Worm (Caenorhabditis elegans) whole organism, L4 larva: Measurements from ENCODE around the gene ntp-1.

Experiments
- F10B5.3 ChIP-seq: sonication (generic microtip); optimal IDR thresholded peaks from 2 replicates; lab custom pipeline; 2016; ENCODE audit warnings: mild to moderate bottlenecking, missing genetic modification characterization, missing compliant biosample characterization
- F26F4.8 ChIP-seq: fragments of 200-800 bp; sonication (Bioruptor generic); conservative IDR thresholded peaks from 2 replicates; pipeline ENCODE4 v1.3.6; 2022; ENCODE audit warnings: missing genetic modification characterization, missing compliant biosample characterization
- R02D3.7 ChIP-seq: fragments of 150-350 bp; sonication (generic microtip); optimal IDR thresholded peaks from 3 replicates; lab custom pipeline; 2014; ENCODE audit warnings: missing biosample characterization, missing genetic modification characterization
- T20F7.1 ChIP-seq: fragments of 200-800 bp; sonication (Bioruptor generic); optimal IDR thresholded peaks from 2 replicates; lab custom pipeline; 2018; ENCODE audit warnings: mild to moderate bottlenecking, missing genetic modification characterization, missing compliant biosample characterization
- aha-1 ChIP-seq: fragments of 150-350 bp; peaks from one replicate; lab custom pipeline; 2014; ENCODE audit warnings: missing biosample characterization, missing genetic modification characterization
- ama-1 ChIP-seq: fragments of 150-350 bp; optimal IDR thresholded peaks from 2 replicates; lab custom pipeline; 2014; ENCODE audit warnings: inconsistent platforms, mixed read lengths
- ceh-20 ChIP-seq: fragments of 200-800 bp; sonication (Bioruptor generic); IDR thresholded peaks from 2 replicates; pipeline ENCODE4 v1.3.6; 2022; ENCODE audit warnings: missing genetic modification reagents, missing genetic modification characterization, missing compliant biosample characterization
- ceh-28 ChIP-seq: fragments of 150-350 bp; optimal IDR thresholded peaks from 2 replicates; lab custom pipeline; 2014; ENCODE audit warnings: missing biosample characterization, missing genetic modification reagents, missing genetic modification characterization
- ceh-82 ChIP-seq: sonication (generic microtip); optimal IDR thresholded peaks from 2 replicates; lab custom pipeline; 2017; ENCODE audit warnings: missing biosample characterization, missing genetic modification characterization
- cey-2 ChIP-seq: sonication (generic microtip); optimal IDR thresholded peaks from 3 replicates; lab custom pipeline; 2017; ENCODE audit warnings: missing genetic modification characterization, mild to moderate bottlenecking, missing compliant biosample characterization, antibody characterized with exemption, borderline replicate concordance; ENCODE audit not compliant: insufficient read depth
- daf-12 ChIP-seq: fragments of 150-350 bp; optimal IDR thresholded peaks from 2 replicates; lab custom pipeline; 2014; ENCODE audit warnings: missing biosample characterization, missing genetic modification reagents, missing genetic modification characterization
- daf-16 ChIP-seq, 3 experiments: sonication (generic microtip); optimal IDR thresholded peaks; 2 replicates each; lab custom pipeline; 2016 to 2017; ENCODE audit warnings: missing genetic modification characterization in 3 of 3, missing genetic modification reagents in 3 of 3, mild to moderate bottlenecking in 2 of 3, missing compliant biosample characterization in 2 of 3, missing biosample characterization in 1 of 3, moderate library complexity in 1 of 3
- daf-19 ChIP-seq: fragments of 200-800 bp; sonication (Bioruptor generic); conservative IDR thresholded peaks from 2 replicates; pipeline ENCODE4 v1.3.6; 2022; ENCODE audit warnings: missing genetic modification characterization, missing compliant biosample characterization
- dmd-6 ChIP-seq: fragments of 200-800 bp; sonication (Bioruptor generic); IDR thresholded peaks from 2 replicates; pipeline ENCODE4 v1.3.6; 2022; ENCODE audit warnings: missing genetic modification reagents, missing genetic modification characterization, missing compliant biosample characterization
- dve-1 ChIP-seq: sonication (generic microtip); optimal IDR thresholded peaks from 2 replicates; lab custom pipeline; 2017; ENCODE audit warnings: antibody characterized with exemption, mild to moderate bottlenecking, missing genetic modification characterization, missing compliant biosample characterization; ENCODE audit not compliant: insufficient read depth
- fos-1 ChIP-seq: fragments of 150-350 bp; optimal IDR thresholded peaks from 2 replicates; lab custom pipeline; 2014; ENCODE audit warnings: missing biosample characterization, missing genetic modification characterization
- hif-1 ChIP-seq, 2 experiments: sonication (generic microtip); optimal IDR thresholded peaks; 2 replicates each; lab custom pipeline; 2016 to 2017; ENCODE audit warnings: missing compliant biosample characterization in 2 of 2, missing genetic modification characterization in 2 of 2, missing genetic modification reagents in 2 of 2, missing genotype in 2 of 2, mild to moderate bottlenecking in 1 of 2
- hlh-11 ChIP-seq: fragments of 200-800 bp; sonication (Bioruptor generic); optimal IDR thresholded peaks from 2 replicates; lab custom pipeline; 2018; ENCODE audit warnings: mild to moderate bottlenecking, missing genetic modification characterization, missing compliant biosample characterization
- hmg-1.1 ChIP-seq: fragments of 200-800 bp; sonication (Bioruptor generic); IDR thresholded peaks from 2 replicates; pipeline ENCODE4 v1.3.6; 2022; ENCODE audit warnings: missing genetic modification reagents, missing genetic modification characterization, missing compliant biosample characterization
- jun-1 ChIP-seq: fragments of 150-350 bp; optimal IDR thresholded peaks from 2 replicates; lab custom pipeline; 2014; ENCODE audit warnings: missing biosample characterization, missing genetic modification reagents, missing genetic modification characterization
- lin-38 ChIP-seq: fragments of 200-800 bp; sonication (Bioruptor generic); IDR thresholded peaks from 2 replicates; pipeline ENCODE4 v1.3.6; 2022; ENCODE audit warnings: missing genetic modification reagents, missing genetic modification characterization, missing compliant biosample characterization
- lir-3 ChIP-seq: sonication (generic microtip); optimal IDR thresholded peaks from 2 replicates; lab custom pipeline; 2016; ENCODE audit warnings: mild to moderate bottlenecking, missing genetic modification characterization, missing compliant biosample characterization
- madf-5 ChIP-seq, 2 experiments: fragments of 200-800 bp; sonication (Bioruptor generic); IDR thresholded peaks; 2 replicates each; pipeline ENCODE4 v1.3.6; 2022; ENCODE audit warnings: missing compliant biosample characterization in 2 of 2, missing genetic modification characterization in 2 of 2
- mdt-29 ChIP-seq: fragments of 200-800 bp; sonication (Bioruptor generic); IDR thresholded peaks from 2 replicates; pipeline ENCODE4 v1.3.6; 2022; ENCODE audit warnings: missing genetic modification reagents, missing genetic modification characterization, missing compliant biosample characterization
- mep-1 ChIP-seq: fragments of 150-350 bp; sonication (generic microtip); optimal IDR thresholded peaks from 3 replicates; lab custom pipeline; 2014; ENCODE audit warnings: missing biosample characterization, missing genetic modification characterization
- nhr-28 ChIP-seq: fragments of 150-350 bp; optimal IDR thresholded peaks from 2 replicates; lab custom pipeline; 2014; ENCODE audit warnings: missing biosample characterization, missing genetic modification characterization
- nhr-41 ChIP-seq: fragments of 200-800 bp; sonication (Bioruptor generic); IDR thresholded peaks from 2 replicates; pipeline ENCODE4 v1.3.6; 2022; ENCODE audit warnings: missing genetic modification reagents, missing genetic modification characterization, missing compliant biosample characterization
- nhr-48 ChIP-seq: sonication (generic microtip); optimal IDR thresholded peaks from 2 replicates; lab custom pipeline; 2016; ENCODE audit warnings: mild to moderate bottlenecking, missing genetic modification characterization, missing compliant biosample characterization
- nhr-76 ChIP-seq: fragments of 150-350 bp; optimal IDR thresholded peaks from 2 replicates; lab custom pipeline; 2014; ENCODE audit warnings: missing biosample characterization, missing genetic modification characterization
- nhr-77 ChIP-seq: fragments of 150-350 bp; optimal IDR thresholded peaks from 2 replicates; lab custom pipeline; 2014; ENCODE audit warnings: missing biosample characterization, missing genetic modification characterization
- php-3 ChIP-seq: fragments of 200-800 bp; sonication (Bioruptor generic); IDR thresholded peaks from 2 replicates; pipeline ENCODE4 v1.3.6; 2022; ENCODE audit warnings: missing genetic modification reagents, missing genetic modification characterization, missing compliant biosample characterization
- pqm-1 ChIP-seq: sonication (generic microtip); optimal IDR thresholded peaks from 2 replicates; lab custom pipeline; 2017; ENCODE audit warnings: missing biosample characterization, missing genetic modification characterization
- spr-1 ChIP-seq: sonication (generic microtip); optimal IDR thresholded peaks from 2 replicates; lab custom pipeline; 2016; ENCODE audit warnings: mild to moderate bottlenecking, missing genetic modification characterization, missing compliant biosample characterization
- tra-1 ChIP-seq: fragments of 200-800 bp; sonication (Bioruptor generic); IDR thresholded peaks from 2 replicates; pipeline ENCODE4 v1.3.6; 2022; ENCODE audit warnings: missing genetic modification reagents, missing genetic modification characterization, missing compliant biosample characterization
- unc-62 ChIP-seq, 3 experiments: fragments of 150-350 bp in 1 of 3; sonication (generic microtip); optimal IDR thresholded peaks in 2 of 3; peaks in 1 of 3; 1 replicate in 1 of 3; 2 replicates in 2 of 3; lab custom pipeline; 2014 to 2017; ENCODE audit warnings: missing biosample characterization in 3 of 3, missing genetic modification characterization in 3 of 3, missing genetic modification reagents in 3 of 3, missing genotype in 1 of 3
- zag-1 ChIP-seq: fragments of 150-350 bp; optimal IDR thresholded peaks from 2 replicates; lab custom pipeline; 2014; ENCODE audit warnings: missing biosample characterization, missing genetic modification characterization

Gene ntp-1

DNA sequence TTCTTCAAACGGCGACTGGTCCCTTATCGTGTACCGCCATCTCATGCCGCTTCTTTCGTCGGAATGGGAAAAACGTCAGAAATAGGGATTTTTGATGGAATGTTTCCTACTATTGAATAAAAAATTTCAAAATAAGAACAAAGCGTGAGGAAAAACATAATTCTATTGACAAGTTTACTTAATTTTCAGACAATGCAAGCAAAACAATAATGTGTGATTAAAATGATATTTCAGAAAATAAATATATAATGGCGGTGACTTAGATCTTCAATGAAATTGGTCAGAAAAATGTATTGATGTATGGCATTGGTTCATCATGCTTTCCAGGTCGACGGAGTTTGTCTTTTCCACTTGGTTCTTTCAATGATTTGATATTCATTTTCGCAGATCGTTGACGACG, at the start of gene ntp-1:
ntp-1 (minus strand) TSS at position 101 of the 400 bp plus-strand sequence.
- TF ChIP-seq ceh-28 (no peak), hif-1 (tag; optimal IDR thresholded peaks at IDR 0.05; lab: Kevin White, UChicago) (no peak), nhr-48 (tag; lab: Kevin White, UChicago) (no peak), T20F7.1 (GFP tag; lab: Kevin White, UChicago) (no peak), cey-2 (tag; lab: Kevin White, UChicago) (no peak), daf-19 (no peak), ceh-82 (tag; lab: Kevin White, UChicago) (no peak), F10B5.3 (tag; lab: Kevin White, UChicago) (no peak), mdt-29 (GFP tag; lab: Robert Waterston, UW) (no peak), jun-1 (tag; lab: Kevin White, UChicago) (no peak), lir-3 (tag; lab: Kevin White, UChicago) (no peak), nhr-41 (no peak), lin-38 (no peak), hmg-1.1 (GFP tag; lab: Robert Waterston, UW) (no peak)
- TF ChIP-seq, all 104 proteins: peak for 0

DNA sequence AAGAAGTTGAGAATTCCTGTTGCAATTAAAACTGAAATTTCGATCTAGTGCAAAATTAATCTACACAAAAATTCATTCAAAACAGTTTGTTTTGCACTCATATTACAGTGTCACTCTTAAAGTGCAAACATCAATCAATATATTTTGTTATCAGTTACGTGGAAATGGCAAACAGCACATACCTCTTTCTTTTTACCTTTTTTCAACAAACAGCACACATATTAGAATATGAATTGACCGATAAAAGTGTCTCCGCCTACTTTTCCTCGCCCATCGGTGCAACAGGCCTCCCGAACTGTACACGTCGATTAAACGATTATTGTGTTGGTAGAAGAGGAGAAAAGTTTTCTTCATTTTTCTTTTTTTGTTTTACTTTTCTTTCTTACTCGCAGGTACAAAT, 46.6 kb upstream of the ntp-1 start:
- no peak for TF ChIP-seq R02D3.7 (tag; lab: Kevin White, UChicago)
- no peak for TF ChIP-seq F26F4.8 (GFP tag; lab: Robert Waterston, UW)
- TF ChIP-seq php-3 (GFP tag; lab: Robert Waterston, UW), result peak; percentile 73
- no peak for TF ChIP-seq unc-62 (GFP tag; optimal IDR thresholded peaks at IDR 0.05 in 1 of 2; lab: Kevin White, UChicago)
- TF ChIP-seq unc-62 (tag; optimal IDR thresholded peaks at IDR 0.05; lab: Kevin White, UChicago), result no peak
- TF ChIP-seq nhr-28 (tag; lab: Kevin White, UChicago), result peak; percentile 76
- peak; percentile 59 for TF ChIP-seq dve-1 (tag; lab: Kevin White, UChicago)
- TF ChIP-seq spr-1 (tag; lab: Kevin White, UChicago), result no peak
- TF ChIP-seq zag-1, result no peak
- peak; percentile 78 for TF ChIP-seq dmd-6 (GFP tag; lab: Robert Waterston, UW)
- TF ChIP-seq daf-16 (GFP tag; optimal IDR thresholded peaks at IDR 0.05; lab: Kevin White, UChicago), result no peak
- peak; percentile 94 for TF ChIP-seq daf-16 (tag; optimal IDR thresholded peaks at IDR 0.05; lab: Kevin White, UChicago)
- peak; percentile 90 for TF ChIP-seq pqm-1 (tag; lab: Kevin White, UChicago)
- peak in 1 of 2 experiments; percentile 1 for TF ChIP-seq hif-1 (tag; optimal IDR thresholded peaks at IDR 0.05; lab: Kevin White, UChicago)
- TF ChIP-seq ama-1 (lab: Kevin White, UChicago), result no peak
- no peak for TF ChIP-seq jun-1 (tag; lab: Kevin White, UChicago)
- TF ChIP-seq madf-5 (GFP tag; IDR thresholded peaks at IDR 0.05; lab: Robert Waterston, UW), result no peak
- no peak for TF ChIP-seq daf-12 (tag; lab: Kevin White, UChicago)
- TF ChIP-seq hlh-11 (tag; lab: Kevin White, UChicago), result peak; percentile 76
- TF ChIP-seq nhr-48 (tag; lab: Kevin White, UChicago), result peak; percentile 25
- peak; percentile 31 for TF ChIP-seq aha-1 (tag; lab: Kevin White, UChicago)
- TF ChIP-seq nhr-77 (tag; lab: Kevin White, UChicago), result peak; percentile 34
- TF ChIP-seq tra-1 (GFP tag; lab: Robert Waterston, UW), result 0 out of 2 replicates have a peak, but pooled peaks have one; percentile 35

DNA sequence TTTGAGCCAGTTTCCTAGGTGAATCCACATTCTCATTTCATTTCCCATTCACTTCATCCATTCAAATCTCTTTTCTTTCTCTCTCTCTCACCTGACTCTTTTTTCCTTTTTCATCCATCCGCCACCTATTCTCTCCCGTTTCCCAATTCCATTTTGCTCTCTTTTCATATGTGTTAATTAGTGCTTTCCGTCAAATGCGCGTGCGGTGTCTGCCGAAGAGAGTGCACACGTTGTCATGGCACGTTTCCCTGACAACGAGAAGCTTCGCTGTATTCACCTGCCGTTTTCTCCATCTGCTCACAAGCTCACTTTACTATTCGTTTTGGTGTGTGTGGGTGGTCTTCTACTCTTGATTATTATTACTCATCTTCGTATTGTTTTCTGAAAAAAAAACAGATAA, 45.3 kb upstream of the ntp-1 start:
- TF ChIP-seq aha-1 (tag; lab: Kevin White, UChicago) (peak; percentile 27), mep-1 (tag; lab: Kevin White, UChicago) (no peak), daf-19 (0 out of 2 replicates have a peak, but pooled peaks have one; percentile 14)

DNA sequence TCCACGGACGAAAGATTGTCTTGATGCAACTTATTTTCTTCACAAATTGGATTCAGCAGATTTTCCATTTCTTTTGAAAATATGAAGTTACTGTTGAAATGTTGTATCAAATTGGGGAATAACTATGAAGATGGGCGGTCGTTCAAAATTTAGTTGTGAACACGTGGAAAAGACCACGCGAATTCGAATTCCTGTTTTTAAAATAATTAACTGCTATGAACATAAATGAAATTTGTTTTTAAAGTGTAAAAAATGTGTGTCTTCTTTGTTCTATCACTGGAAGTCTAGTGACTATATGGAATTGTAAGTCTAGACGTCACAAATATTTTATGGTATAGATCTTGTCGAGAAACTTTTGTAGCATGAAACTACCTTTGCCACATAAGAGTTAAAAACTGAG, 43.8 kb upstream of the ntp-1 start, which contains the start of gene C06A6.7:
C06A6.7 (minus strand) TSS at position 101 of the 400 bp plus-strand sequence.
- TF ChIP-seq jun-1 (tag; lab: Kevin White, UChicago) (no peak), nhr-76 (no peak), nhr-48 (tag; lab: Kevin White, UChicago) (no peak), fos-1 (tag; lab: Kevin White, UChicago) (no peak), ceh-20 (GFP tag; lab: Robert Waterston, UW) (no peak)
